Worm (Caenorhabditis elegans) whole organism, dauer: ENCODE measurements around the gene eif-3.D.
"Not testable (repeated sequence)": the region's sequence is repeated elsewhere in the genome, so short reads cannot be mapped to it uniquely, and the experiment has no call there.

Experiments used
- unc-62 ChIP-seq: sonication (generic microtip); optimal IDR thresholded peaks from 2 replicates; lab custom pipeline; 2017; ENCODE audit warnings: missing biosample characterization, missing genetic modification reagents, missing genetic modification characterization

Gene eif-3.D

ce11 chrIII:8971255-8972020, at the start of gene eif-3.D, which contains the start of gene R08D7.4:
eif-3.D (minus strand) TSS chrIII:8971578.
R08D7.4 (plus strand) TSS chrIII:8971892.
- TF ChIP-seq unc-62 (GFP tag; lab: Kevin White, UChicago), result no peak

- no peak for TF ChIP-seq unc-62 (GFP tag; lab: Kevin White, UChicago)
Observed at ce11 chrIII:9017181-9017651, 45.8 kb upstream of the eif-3.D start, which contains the start of gene F59B2.12. F59B2.12 (plus strand) TSS chrIII:9017601.

- TF ChIP-seq unc-62 (GFP tag; lab: Kevin White, UChicago), result no peak
Observed at ce11 chrIII:9012309-9012708, 40.9 kb upstream of the eif-3.D start, which contains the start of gene F59B2.9. F59B2.9 (minus strand) TSS chrIII:9012409.

ce11 chrIII:9010047-9010446, 38.7 kb upstream of the eif-3.D start, which contains the start of gene F59B2.8:
F59B2.8 (minus strand) TSS chrIII:9010197.
- TF ChIP-seq unc-62 (GFP tag; lab: Kevin White, UChicago), result no peak

- no peak for TF ChIP-seq unc-62 (GFP tag; lab: Kevin White, UChicago)
Observed at ce11 chrIII:9007183-9007582, 35.8 kb upstream of the eif-3.D start.

ce11 chrIII:9005905-9006372, 34.6 kb upstream of the eif-3.D start, which contains the start of gene rab-6.1:
rab-6.1 (minus strand) TSS chrIII:9005955.
- TF ChIP-seq unc-62 (GFP tag; lab: Kevin White, UChicago), result not testable (repeated sequence)

- TF ChIP-seq unc-62 (GFP tag; lab: Kevin White, UChicago), result no peak
Observed at ce11 chrIII:9004658-9005057, 33.3 kb upstream of the eif-3.D start.

ce11 chrIII:9002545-9002944, 31.2 kb upstream of the eif-3.D start, which contains the start of the genes F59B2.15 and zif-1:
F59B2.15 (minus strand) TSS chrIII:9002645.
zif-1 (plus strand) TSS chrIII:9002779.
- no peak for TF ChIP-seq unc-62 (GFP tag; lab: Kevin White, UChicago)

ce11 chrIII:9001899-9002298, 30.5 kb upstream of the eif-3.D start, which contains the start of gene rpn-6.2:
rpn-6.2 (minus strand) TSS chrIII:9001999.
- TF ChIP-seq unc-62 (GFP tag; lab: Kevin White, UChicago), result no peak

- no peak for TF ChIP-seq unc-62 (GFP tag; lab: Kevin White, UChicago)
Observed at ce11 chrIII:9001491-9001890, 30.1 kb upstream of the eif-3.D start.

ce11 chrIII:8999508-8999907, 28.1 kb upstream of the eif-3.D start, which contains the start of gene F59B2.3:
F59B2.3 (minus strand) TSS chrIII:8999766.
- TF ChIP-seq unc-62 (GFP tag; lab: Kevin White, UChicago), result no peak

- TF ChIP-seq unc-62 (GFP tag; lab: Kevin White, UChicago), result no peak
Observed at ce11 chrIII:8998884-8999283, 27.5 kb upstream of the eif-3.D start.

ce11 chrIII:8997821-8998220, 26.4 kb upstream of the eif-3.D start:
- TF ChIP-seq unc-62 (GFP tag; lab: Kevin White, UChicago), result no peak

ce11 chrIII:8996686-8997085, 25.3 kb upstream of the eif-3.D start, which contains the start of gene skat-1:
skat-1 (minus strand) TSS chrIII:8996786.
- TF ChIP-seq unc-62 (GFP tag; lab: Kevin White, UChicago), result no peak

ce11 chrIII:8989752-8990151, 18.4 kb upstream of the eif-3.D start, which contains the start of gene R08D7.7:
R08D7.7 (plus strand) TSS chrIII:8990052.
- TF ChIP-seq unc-62 (GFP tag; lab: Kevin White, UChicago), result not testable (repeated sequence)

- TF ChIP-seq unc-62 (GFP tag; lab: Kevin White, UChicago), result no peak
Observed at ce11 chrIII:8988544-8988943, 17.2 kb upstream of the eif-3.D start.
